Fruit fly (Drosophila melanogaster) whole organism, wandering third instar larva: ENCODE results near the gene Cerk.

Experiments used
- Dfd ChIP-seq: fragments of >200 bp; optimal IDR thresholded peaks from 2 replicates; lab custom pipeline; 2017; ENCODE audit warnings: missing biosample characterization, missing genetic modification characterization
- dl ChIP-seq, 2 experiments: fragments of 175-275, 200-275 bp in 1 of 2; fragments of 200-275 bp in 1 of 2; sonication (Bioruptor generic); optimal IDR thresholded peaks; lab custom pipeline; 2018; ENCODE audit warnings: mild to moderate bottlenecking in 2 of 2, missing biosample characterization in 2 of 2, missing genetic modification characterization in 2 of 2, moderate library complexity in 2 of 2; ENCODE audit not compliant: partially characterized antibody in 2 of 2, insufficient read depth in 1 of 2

- no peak for TF ChIP-seq dl (GFP tag; optimal IDR thresholded peaks at IDR 0.05; lab: Kevin White, UChicago; ENCODE audit: insufficient read depth in 1 of 2, partially characterized antibody in 2 of 2)
- TF ChIP-seq Dfd (GFP tag; lab: Kevin White, UChicago) = no peak
Measured at dm6 chr3R:5374720-5375119, 6.6 kb upstream of the Cerk start, which contains the start of the genes hd and CG14667.
